Fruit fly (Drosophila melanogaster) ovary, adult (tissue): ENCODE results near the gene CG32277.

Experiments
- CG17801 ChIP-seq: fragments of 200-800 bp; optimal IDR thresholded peaks from 2 replicates; lab custom pipeline; 2019; ENCODE audit warnings: missing biosample characterization, mild to moderate bottlenecking, missing genetic modification characterization, moderate library complexity; ENCODE audit not compliant: partially characterized antibody

CG32277 gene

DNA sequence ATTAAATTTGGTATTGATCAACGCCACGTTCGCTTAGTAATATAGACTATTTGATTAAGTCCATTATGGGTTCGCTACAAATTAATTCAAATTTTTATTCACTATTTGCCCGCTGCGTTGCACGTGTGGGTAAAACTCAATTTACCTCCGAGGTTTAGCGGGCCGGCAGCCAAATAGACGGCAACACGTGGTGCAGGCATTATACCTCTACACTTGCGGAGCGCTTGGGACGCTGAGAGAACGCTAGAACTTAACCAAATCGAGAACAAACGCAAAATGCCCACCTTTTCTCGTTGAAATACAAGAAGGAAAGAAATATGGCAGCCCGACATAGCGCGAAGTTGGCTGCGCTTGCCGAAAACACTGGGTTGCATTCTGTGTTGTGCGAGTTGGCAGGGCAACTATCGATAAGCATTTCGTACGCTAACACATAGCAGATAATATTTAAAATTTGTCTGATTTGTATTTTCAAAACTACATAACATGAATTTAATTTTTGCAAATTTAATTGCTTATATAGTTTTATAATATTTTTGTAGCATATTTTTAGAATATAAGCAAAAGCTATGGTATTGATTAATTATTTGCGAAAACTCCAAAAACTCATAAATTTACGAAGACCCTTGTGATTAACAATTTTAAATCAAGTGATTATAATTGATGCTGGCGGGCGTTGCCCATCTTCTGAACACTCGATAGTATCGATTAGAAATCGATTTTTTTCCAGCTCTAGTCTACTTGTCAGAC is 17.6 kb upstream of the CG32277 start, which contains the start of the genes RpL28 and eIF1:
RpL28 (minus strand) TSS at position 318 of the 747 bp plus-strand sequence.
eIF1 (plus strand) TSS at position 699 of the 747 bp plus-strand sequence.
- peak; percentile 85 for TF ChIP-seq CG17801 (GFP tag; lab: Kevin White, UChicago)

- TF ChIP-seq CG17801 (GFP tag; lab: Kevin White, UChicago) = no peak
These were observed 13.6 kb upstream of the CG32277 start, which contains the start of the genes hob and nSMase for dm6 chr3L:3218859-3219258. TSS of gene hob (minus strand) at chr3L:3218920. TSS of gene nSMase (plus strand) at chr3L:3219156.

DNA sequence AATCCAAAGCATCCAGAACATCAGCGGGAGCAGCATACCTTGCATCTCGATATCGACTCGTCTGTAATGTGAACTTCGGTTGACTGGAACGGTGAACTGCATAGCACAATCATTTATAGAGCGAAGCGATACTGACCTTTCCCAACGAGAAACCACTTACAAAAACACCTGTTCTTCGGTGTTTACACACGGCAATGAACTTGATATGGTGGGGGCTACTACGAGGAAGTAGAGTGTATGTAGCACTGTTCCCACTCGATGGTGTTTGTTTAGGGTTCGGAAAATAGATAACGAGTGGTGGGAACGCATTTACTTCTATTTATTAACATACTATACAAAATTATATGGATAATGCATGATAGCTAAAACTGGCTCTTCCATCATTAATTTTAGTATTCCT is 3.6 kb upstream of the CG32277 start, which contains the start of the genes CG32269 and CG32270:
CG32269 (minus strand) TSS at position 91 of the 400 bp plus-strand sequence.
CG32270 (minus strand) TSS at position 91 of the 400 bp plus-strand sequence.
- no peak for TF ChIP-seq CG17801 (GFP tag; lab: Kevin White, UChicago)

dm6 chr3L:3206263-3206662 is 1.0 kb upstream of the CG32277 start, which contains the start of gene CG33160:
TSS of gene CG33160 (minus strand) at chr3L:3206363.
- no peak for TF ChIP-seq CG17801 (GFP tag; lab: Kevin White, UChicago)

- TF ChIP-seq CG17801 (GFP tag; lab: Kevin White, UChicago) = no peak
These were observed 901 bp downstream of the CG32277 start, which contains the start of gene CG33159 for dm6 chr3L:3204348-3204747. TSS of gene CG33159 (minus strand) at chr3L:3204448.

dm6 chr3L:3203062-3203461 is 2.2 kb downstream of the CG32277 start, which contains the start of gene CG32271:
TSS of gene CG32271 (minus strand) at chr3L:3203162.
- no peak for TF ChIP-seq CG17801 (GFP tag; lab: Kevin White, UChicago)

DNA sequence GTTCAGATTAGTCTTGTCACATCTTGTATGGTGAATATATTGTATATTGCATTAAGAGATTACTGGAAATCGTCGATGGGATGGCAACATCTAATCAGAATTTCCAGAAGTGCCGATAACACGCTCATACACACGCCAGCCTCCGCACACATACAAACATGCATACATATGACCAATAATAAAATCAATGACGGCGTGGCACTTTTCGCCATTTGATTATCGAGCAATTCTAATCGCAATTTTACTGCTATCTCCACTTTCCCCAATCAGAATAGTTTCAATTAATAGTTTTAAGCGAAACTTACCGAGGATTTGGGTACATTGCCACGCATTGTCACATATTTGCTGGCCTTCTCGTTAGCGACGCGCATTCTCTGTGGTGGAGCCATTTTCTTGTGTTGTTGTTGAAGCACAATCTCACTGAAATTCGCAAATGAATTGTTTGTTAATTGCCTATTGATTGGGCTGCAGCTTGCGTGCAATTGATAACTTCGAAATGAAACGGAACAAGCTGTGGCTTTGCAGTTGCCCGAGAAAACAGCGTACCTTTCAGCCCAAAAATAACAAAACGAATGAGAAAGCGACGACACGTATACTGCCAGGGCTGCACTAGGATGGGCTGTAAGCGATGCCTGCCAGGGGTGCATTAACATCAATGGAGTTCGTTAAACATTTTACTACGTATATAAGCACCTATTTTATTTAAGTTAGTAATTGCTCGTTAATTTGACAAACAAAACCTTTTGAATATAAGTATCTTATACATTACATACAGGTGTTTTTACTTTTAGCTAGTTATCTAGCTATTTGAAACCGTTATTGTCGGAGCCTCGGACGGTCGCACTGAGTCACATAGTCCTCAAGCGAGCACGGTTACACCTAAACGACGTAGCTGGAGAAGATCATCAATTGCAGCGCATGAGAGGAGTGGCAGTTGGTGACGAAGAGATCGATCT is 6.5 kb downstream of the CG32277 start, which contains the start of the genes CG32276 and gry:
CG32276 (minus strand) TSS at position 601 of the 956 bp plus-strand sequence.
gry (plus strand) TSS at position 644 of the 956 bp plus-strand sequence.
- TF ChIP-seq CG17801 (GFP tag; lab: Kevin White, UChicago) = peak; percentile 89

DNA sequence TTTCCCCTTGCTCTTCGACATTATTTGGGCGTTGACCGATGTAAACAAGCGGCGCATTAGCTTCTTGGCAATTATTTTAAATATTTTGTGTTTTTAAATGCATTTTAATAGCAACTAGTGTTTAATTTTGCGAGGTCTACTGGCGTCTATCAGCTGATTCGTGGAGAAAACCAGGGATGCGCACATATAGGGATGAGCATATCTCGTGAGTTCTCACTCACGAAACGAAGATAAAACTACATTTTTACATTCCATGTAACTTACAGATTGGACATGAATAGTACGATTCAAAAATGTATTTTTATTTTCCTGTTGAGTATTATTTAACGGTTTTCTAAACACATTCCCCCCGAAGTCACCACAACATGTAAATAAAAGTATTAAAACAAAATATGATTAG is 7.8 kb downstream of the CG32277 start, which contains the start of gene CG14966:
CG14966 (minus strand) TSS at position 168 of the 400 bp plus-strand sequence.
- peak; percentile 58 for TF ChIP-seq CG17801 (GFP tag; lab: Kevin White, UChicago)

dm6 chr3L:3194059-3194458 is 11.2 kb downstream of the CG32277 start:
- peak; percentile 86 for TF ChIP-seq CG17801 (GFP tag; lab: Kevin White, UChicago)

DNA sequence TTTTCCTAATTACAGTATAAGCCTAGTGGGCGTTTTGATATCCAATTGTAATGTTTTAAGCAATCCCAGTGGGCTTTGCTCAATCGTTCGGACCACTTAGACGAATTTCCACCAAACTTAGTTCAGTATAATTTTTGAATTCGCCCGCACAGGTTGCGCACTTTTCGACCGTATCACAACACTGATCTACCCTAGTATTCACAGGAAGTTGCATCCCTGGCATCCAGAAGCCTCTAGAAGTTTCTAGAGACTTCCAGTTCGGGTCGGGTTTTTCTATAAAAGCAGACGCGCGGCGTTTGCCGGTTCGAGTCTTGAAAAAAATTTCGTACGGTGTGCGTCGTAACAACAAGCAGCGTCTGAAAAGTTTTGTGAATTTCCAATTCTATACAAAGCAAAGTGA is 12.3 kb downstream of the CG32277 start, which contains the start of gene Hsp83:
Hsp83 (plus strand) TSS at position 58 of the 400 bp plus-strand sequence.
- peak; percentile 98 for TF ChIP-seq CG17801 (GFP tag; lab: Kevin White, UChicago)

DNA sequence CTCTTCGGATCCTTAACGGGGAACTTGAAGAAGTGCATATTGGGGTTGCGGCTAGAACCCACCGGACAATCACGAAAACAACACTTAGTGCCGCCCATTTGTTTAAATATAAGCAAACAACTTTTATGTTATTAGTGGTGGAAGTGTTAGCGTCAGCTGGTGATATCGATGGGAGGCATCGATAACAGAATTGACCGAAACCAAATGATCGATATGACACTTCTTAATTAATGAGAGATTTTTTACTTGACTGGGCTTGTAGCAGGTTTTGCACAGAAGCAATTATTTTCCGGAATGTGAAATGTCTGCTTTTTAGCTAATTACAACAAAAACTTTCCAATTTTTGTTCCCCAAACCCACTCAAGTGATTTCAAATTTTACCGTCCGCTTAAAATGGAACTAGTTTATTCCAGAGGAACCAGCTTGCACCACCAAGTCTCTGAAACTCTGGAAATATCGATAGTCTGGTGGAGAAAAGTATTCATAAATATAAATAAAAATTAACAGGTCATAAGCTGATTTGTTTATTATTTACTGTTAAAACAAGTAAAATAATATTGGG is 12.8 kb downstream of the CG32277 start, which contains the start of gene CG14965:
CG14965 (minus strand) TSS at position 159 of the 562 bp plus-strand sequence.
- no peak for TF ChIP-seq CG17801 (GFP tag; lab: Kevin White, UChicago)

DNA sequence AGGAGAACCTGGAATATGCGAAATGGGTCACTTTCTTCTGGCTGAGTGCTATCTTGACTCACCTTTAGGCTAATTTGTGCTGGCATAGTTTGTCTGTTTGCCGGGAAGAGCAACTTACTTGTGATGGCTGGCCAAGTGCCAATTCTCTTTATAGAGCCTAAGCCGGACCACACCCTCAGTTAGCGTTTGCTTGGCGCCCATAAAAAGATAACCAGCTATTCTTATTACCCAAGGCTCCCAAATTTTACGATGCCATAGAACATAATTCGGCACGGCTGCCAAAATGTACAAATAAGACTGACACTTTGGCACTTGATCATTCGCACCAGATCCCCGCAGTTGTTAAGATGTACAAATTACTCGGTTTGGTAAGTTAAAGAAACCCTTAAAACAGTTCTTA is 15.6 kb downstream of the CG32277 start, which contains the start of the genes CG42525 and CG14958:
CG42525 (minus strand) TSS at position 101 of the 400 bp plus-strand sequence.
CG14958 (plus strand) TSS at position 332 of the 400 bp plus-strand sequence.
- no peak for TF ChIP-seq CG17801 (GFP tag; lab: Kevin White, UChicago)

dm6 chr3L:3187263-3187662 is 18.0 kb downstream of the CG32277 start, which contains the start of gene CG14957:
TSS of gene CG14957 (plus strand) at chr3L:3187563.
- TF ChIP-seq CG17801 (GFP tag; lab: Kevin White, UChicago) = no peak
